Worm (Caenorhabditis elegans) whole organism, young adult: ENCODE data around the gene irld-38.

Experiments
- B0019.2 ChIP-seq: fragments of 200-800 bp; sonication (Bioruptor generic); conservative IDR thresholded peaks from 2 replicates; pipeline ENCODE4 v1.3.6; 2022; ENCODE audit warnings: missing genetic modification reagents, missing genetic modification characterization, missing compliant biosample characterization
- B0035.1 ChIP-seq: sonication (generic microtip); optimal IDR thresholded peaks from 2 replicates; lab custom pipeline; 2016; ENCODE audit warnings: missing genetic modification characterization, mild to moderate bottlenecking, missing compliant biosample characterization, missing genotype, missing genetic modification reagents
- F39B2.1 ChIP-seq: fragments of 200-800 bp; sonication (Bioruptor generic); IDR thresholded peaks from 2 replicates; pipeline ENCODE4 v1.3.6; 2022; ENCODE audit warnings: missing genetic modification reagents, missing genetic modification characterization, missing compliant biosample characterization
- F49E8.2 ChIP-seq: sonication (generic microtip); optimal IDR thresholded peaks from 3 replicates; lab custom pipeline; 2017; ENCODE audit warnings: missing genetic modification characterization, mild to moderate bottlenecking, missing compliant biosample characterization, antibody characterized with exemption, moderate library complexity; ENCODE audit not compliant: insufficient read depth
- F57A8.1 ChIP-seq: fragments of 200-800 bp; sonication (Bioruptor generic); optimal IDR thresholded peaks from 2 replicates; lab custom pipeline; 2018; ENCODE audit warnings: mild to moderate bottlenecking, missing genetic modification characterization, moderate library complexity, missing compliant biosample characterization
- K11D2.4 ChIP-seq: fragments of 200-800 bp; sonication (Bioruptor generic); IDR thresholded peaks from 2 replicates; pipeline ENCODE4 v1.3.6; 2022; ENCODE audit warnings: missing genetic modification reagents, missing genetic modification characterization, missing compliant biosample characterization
- Y53F4B.3 ChIP-seq: fragments of 200-800 bp; sonication (Bioruptor generic); IDR thresholded peaks from 2 replicates; pipeline ENCODE4 v1.3.6; 2022; ENCODE audit warnings: missing genetic modification reagents, missing genetic modification characterization, missing compliant biosample characterization
- Y79H2A.3 ChIP-seq: fragments of 200-800 bp; sonication (Bioruptor generic); conservative IDR thresholded peaks from 2 replicates; pipeline ENCODE4 v1.3.6; 2022; ENCODE audit warnings: missing genetic modification reagents, missing genetic modification characterization, missing compliant biosample characterization
- aptf-2 ChIP-seq: fragments of 200-800 bp; sonication (Bioruptor generic); conservative IDR thresholded peaks from 2 replicates; pipeline ENCODE4 v1.3.6; 2022; ENCODE audit warnings: missing genetic modification reagents, missing genetic modification characterization, missing compliant biosample characterization
- attf-5 ChIP-seq: fragments of 200-800 bp; sonication (Bioruptor generic); optimal IDR thresholded peaks from 2 replicates; lab custom pipeline; 2018; ENCODE audit warnings: mild to moderate bottlenecking, missing genetic modification characterization, missing compliant biosample characterization
- bed-2 ChIP-seq: fragments of 200-800 bp; sonication (Bioruptor generic); IDR thresholded peaks from 2 replicates; pipeline ENCODE4 v1.3.6; 2022; ENCODE audit warnings: missing genetic modification reagents, missing genetic modification characterization, missing compliant biosample characterization
- cebp-1 ChIP-seq, 2 experiments: fragments of 200-800 bp in 1 of 2; sonication (Bioruptor generic) in 1 of 2; sonication (generic microtip) in 1 of 2; IDR thresholded peaks in 1 of 2; optimal IDR thresholded peaks in 1 of 2; 2 replicates each; pipeline versions ENCODE4 v1.3.6 to Lab custom; 2017 to 2022; ENCODE audit warnings: missing compliant biosample characterization in 2 of 2, missing genetic modification characterization in 2 of 2, mild to moderate bottlenecking in 1 of 2, missing genetic modification reagents in 1 of 2, moderate library complexity in 1 of 2
- ceh-79 ChIP-seq: sonication (generic microtip); optimal IDR thresholded peaks from 2 replicates; lab custom pipeline; 2017; ENCODE audit warnings: mild to moderate bottlenecking, missing genetic modification characterization, missing compliant biosample characterization
- chd-7 ChIP-seq: sonication (generic microtip); optimal IDR thresholded peaks from 2 replicates; lab custom pipeline; 2016; ENCODE audit warnings: mild to moderate bottlenecking, missing genetic modification characterization, moderate library complexity, missing compliant biosample characterization
- dpff-1 ChIP-seq: sonication (generic microtip); optimal IDR thresholded peaks from 2 replicates; lab custom pipeline; 2017; ENCODE audit warnings: mild to moderate bottlenecking, missing genetic modification characterization, missing compliant biosample characterization
- egl-18 ChIP-seq: fragments of 200-800 bp; sonication (Bioruptor generic); IDR thresholded peaks from 2 replicates; pipeline ENCODE4 v1.3.6; 2022; ENCODE audit warnings: missing genetic modification reagents, missing genetic modification characterization, missing compliant biosample characterization
- fkh-3 ChIP-seq: sonication (generic microtip); optimal IDR thresholded peaks from 2 replicates; lab custom pipeline; 2016; ENCODE audit warnings: mild to moderate bottlenecking, missing genetic modification characterization, missing compliant biosample characterization
- him-1 ChIP-seq: sonication (generic microtip); optimal IDR thresholded peaks from 2 replicates; lab custom pipeline; 2016; ENCODE audit warnings: missing genotype, missing genetic modification reagents, missing genetic modification characterization, missing compliant biosample characterization
- hmg-20 ChIP-seq: fragments of 200-800 bp; sonication (Bioruptor generic); IDR thresholded peaks from 2 replicates; pipeline ENCODE4 v1.3.6; 2022; ENCODE audit warnings: missing genetic modification reagents, missing genetic modification characterization, missing compliant biosample characterization
- hsf-1 ChIP-seq: fragments of 200-800 bp; sonication (Bioruptor generic); IDR thresholded peaks from 2 replicates; pipeline ENCODE4 v1.3.6; 2022; ENCODE audit warnings: missing genetic modification reagents, missing genetic modification characterization, missing compliant biosample characterization
- let-526 ChIP-seq: fragments of 200-800 bp; sonication (Bioruptor generic); IDR thresholded peaks from 2 replicates; pipeline ENCODE4 v1.3.6; 2022; ENCODE audit warnings: missing genetic modification reagents, missing genetic modification characterization, missing compliant biosample characterization
- let-607 ChIP-seq, 2 experiments: fragments of 200-800 bp in 1 of 2; sonication (Bioruptor generic) in 1 of 2; sonication (generic microtip) in 1 of 2; optimal IDR thresholded peaks; 2 replicates each; lab custom pipeline; 2016 to 2018; ENCODE audit warnings: mild to moderate bottlenecking in 2 of 2, missing compliant biosample characterization in 2 of 2, missing genetic modification characterization in 2 of 2, moderate library complexity in 2 of 2, missing genotype in 1 of 2
- lin-54 ChIP-seq: fragments of 200-800 bp; sonication (Bioruptor generic); optimal IDR thresholded peaks from 2 replicates; lab custom pipeline; 2018; ENCODE audit warnings: mild to moderate bottlenecking, missing genetic modification characterization, missing compliant biosample characterization
- nfya-1 ChIP-seq: sonication (generic microtip); optimal IDR thresholded peaks from 2 replicates; lab custom pipeline; 2017; ENCODE audit warnings: antibody characterized with exemption, missing compliant biosample characterization, missing genetic modification characterization, borderline replicate concordance; ENCODE audit not compliant: insufficient read depth
- nhr-120 ChIP-seq: fragments of 200-800 bp; sonication (Bioruptor generic); IDR thresholded peaks from 2 replicates; pipeline ENCODE4 v1.3.6; 2022; ENCODE audit warnings: missing genetic modification characterization, missing compliant biosample characterization
- nhr-179 ChIP-seq: sonication (generic microtip); optimal IDR thresholded peaks from 2 replicates; lab custom pipeline; 2016; ENCODE audit warnings: mild to moderate bottlenecking, missing genetic modification characterization, missing compliant biosample characterization
- snpc-1.1 ChIP-seq: sonication (generic microtip); optimal IDR thresholded peaks from 2 replicates; lab custom pipeline; 2017; ENCODE audit warnings: missing genetic modification characterization, mild to moderate bottlenecking, missing compliant biosample characterization, antibody characterized with exemption, moderate library complexity, missing genotype, missing genetic modification reagents; ENCODE audit not compliant: insufficient read depth
- snpc-1.3 ChIP-seq: sonication (generic microtip); optimal IDR thresholded peaks from 2 replicates; lab custom pipeline; 2017; ENCODE audit warnings: missing genetic modification characterization, mild to moderate bottlenecking, missing compliant biosample characterization, antibody characterized with exemption, moderate library complexity, missing genotype, missing genetic modification reagents; ENCODE audit not compliant: insufficient read depth
- snpc-4 ChIP-seq, 5 experiments: fragments of 150-350 bp in 1 of 5; sonication (generic microtip) in 4 of 5; optimal IDR thresholded peaks; 2 replicates each; lab custom pipeline; 2014 to 2018; ENCODE audit warnings: missing genetic modification characterization in 5 of 5, missing biosample characterization in 3 of 5, antibody characterized with exemption in 2 of 5, mild to moderate bottlenecking in 2 of 5, missing compliant biosample characterization in 2 of 5, missing genotype in 2 of 5, moderate library complexity in 2 of 5, missing genetic modification reagents in 1 of 5
- xnd-1 ChIP-seq: sonication (generic microtip); optimal IDR thresholded peaks from 2 replicates; lab custom pipeline; 2016; ENCODE audit warnings: missing genotype, missing genetic modification reagents, missing genetic modification characterization, missing compliant biosample characterization
- ztf-22 ChIP-seq: fragments of 200-800 bp; sonication (Bioruptor generic); optimal IDR thresholded peaks from 2 replicates; lab custom pipeline; 2018; ENCODE audit warnings: mild to moderate bottlenecking, missing genetic modification characterization, moderate library complexity, missing compliant biosample characterization
- ztf-25 ChIP-seq: fragments of 200-800 bp; sonication (Bioruptor generic); IDR thresholded peaks from 2 replicates; pipeline ENCODE4 v1.3.6; 2022; ENCODE audit warnings: missing genetic modification reagents, missing genetic modification characterization, missing compliant biosample characterization
- ztf-28 ChIP-seq: fragments of 200-800 bp; sonication (Bioruptor generic); IDR thresholded peaks from 2 replicates; pipeline ENCODE4 v1.3.6; 2022; ENCODE audit warnings: missing genetic modification reagents, missing genetic modification characterization, missing compliant biosample characterization

The irld-38 gene

ce11 chrV:3071548-3071947, 39.3 kb upstream of the irld-38 start, which contains the start of gene C50H11.13:
TSS of gene C50H11.13 (minus strand) at chrV:3071648.
- TF ChIP-seq aptf-2 (GFP tag; lab: Robert Waterston, UW) = no peak
- TF ChIP-seq dpff-1 (tag; lab: Kevin White, UChicago) = no peak
- TF ChIP-seq snpc-1.1 (tag; lab: Kevin White, UChicago) = no peak
- TF ChIP-seq egl-18 (GFP tag; lab: Robert Waterston, UW) = no peak
- TF ChIP-seq snpc-1.3 (tag; lab: Kevin White, UChicago) = no peak
- TF ChIP-seq xnd-1 (tag; lab: Kevin White, UChicago) = no peak
- no peak for TF ChIP-seq ceh-79 (tag; lab: Kevin White, UChicago)
- TF ChIP-seq snpc-4 (GFP tag; optimal IDR thresholded peaks at IDR 0.05; lab: Kevin White, UChicago) = no peak
- TF ChIP-seq snpc-4 (tag; optimal IDR thresholded peaks at IDR 0.05; lab: Kevin White, UChicago) = no peak
- no peak for TF ChIP-seq F57A8.1 (GFP tag; lab: Kevin White, UChicago)

- TF ChIP-seq F49E8.2 = no peak
- TF ChIP-seq hmg-20 (GFP tag; lab: Robert Waterston, UW) = no peak
- TF ChIP-seq nfya-1 (tag; lab: Kevin White, UChicago) = no peak
- no peak for TF ChIP-seq chd-7 (tag; lab: Kevin White, UChicago)
- no peak for TF ChIP-seq let-526 (GFP tag; lab: Robert Waterston, UW)
- no peak for TF ChIP-seq K11D2.4
- TF ChIP-seq Y53F4B.3 (GFP tag; lab: Robert Waterston, UW) = no peak
- no peak for TF ChIP-seq B0019.2 (GFP tag; lab: Robert Waterston, UW)
- TF ChIP-seq ztf-25 (GFP tag; lab: Robert Waterston, UW) = no peak
- no peak for TF ChIP-seq lin-54 (GFP tag; lab: Kevin White, UChicago)
- no peak for TF ChIP-seq let-607 (tag; optimal IDR thresholded peaks at IDR 0.05; lab: Kevin White, UChicago)
- TF ChIP-seq him-1 = no peak
- no peak for TF ChIP-seq hsf-1 (GFP tag; lab: Robert Waterston, UW)
- TF ChIP-seq cebp-1 (GFP tag; IDR thresholded peaks at IDR 0.05; lab: Robert Waterston, UW) = no peak
- TF ChIP-seq cebp-1 (tag; optimal IDR thresholded peaks at IDR 0.05; lab: Kevin White, UChicago) = no peak
- no peak for TF ChIP-seq ztf-28 (GFP tag; lab: Robert Waterston, UW)
- TF ChIP-seq fkh-3 (tag; lab: Kevin White, UChicago) = no peak
Observed at ce11 chrV:3069101-3069500, 36.9 kb upstream of the irld-38 start, which contains the start of gene str-40. TSS of gene str-40 (minus strand) at chrV:3069201.

ce11 chrV:3065928-3066327, 33.7 kb upstream of the irld-38 start, which contains the start of gene srh-185:
TSS of gene srh-185 (plus strand) at chrV:3066228.
- no peak for TF ChIP-seq F39B2.1 (GFP tag; lab: Robert Waterston, UW)
- no peak for TF ChIP-seq ztf-22 (GFP tag; lab: Kevin White, UChicago)
- TF ChIP-seq nhr-120 (GFP tag; lab: Robert Waterston, UW) = no peak
- no peak for TF ChIP-seq B0035.1 (tag; lab: Kevin White, UChicago)
- TF ChIP-seq egl-18 (GFP tag; lab: Robert Waterston, UW) = no peak
- TF ChIP-seq Y79H2A.3 (GFP tag; lab: Robert Waterston, UW) = no peak
- TF ChIP-seq bed-2 (GFP tag; lab: Robert Waterston, UW) = no peak
- TF ChIP-seq attf-5 (GFP tag; lab: Kevin White, UChicago) = no peak
- no peak for TF ChIP-seq nhr-179 (tag; lab: Kevin White, UChicago)
